Worm (Caenorhabditis elegans): ENCODE data around the gene pqn-84.

DNA sequence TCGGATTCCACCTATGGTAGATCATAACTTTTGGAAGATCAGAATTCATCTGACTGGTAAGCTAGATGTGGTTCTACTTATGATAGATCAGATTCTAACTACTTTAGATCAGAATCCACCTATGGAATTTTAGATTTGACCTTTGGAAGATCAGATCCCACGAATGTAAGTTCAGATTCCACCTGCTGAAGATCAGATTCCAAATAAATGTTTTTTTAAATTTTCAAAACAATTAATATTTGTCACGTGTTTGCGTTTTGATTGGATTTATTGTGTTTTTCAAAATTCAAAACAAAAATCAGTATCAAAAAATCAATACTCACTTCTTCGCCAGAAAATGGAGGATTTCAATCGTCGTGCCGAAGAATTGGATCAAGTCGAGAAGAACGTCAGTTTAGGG, 1.5 kb upstream of the pqn-84 start, which contains the start of gene Y41C4A.7:
- TF ChIP-seq nhr-120 (GFP tag; IDR thresholded peaks at IDR 0.05): no peak
- TF ChIP-seq ama-1 (optimal IDR thresholded peaks at IDR 0.05): no peak
- TF ChIP-seq ama-1 (GFP tag; optimal IDR thresholded peaks at IDR 0.05): no peak
- no peak for TF ChIP-seq fkh-3 (tag; optimal IDR thresholded peaks at IDR 0.05)
- no peak for TF ChIP-seq B0336.3 (GFP tag; IDR thresholded peaks at IDR 0.05)
- TF ChIP-seq ceh-79 (tag; optimal IDR thresholded peaks at IDR 0.05): no peak
- TF ChIP-seq Y53F4B.3 (GFP tag; IDR thresholded peaks at IDR 0.05): no peak

Measured in whole organism, young adult.